Worm (Caenorhabditis elegans) whole organism, L1 larva: ENCODE results near the gene R11D1.1.

Source experiments
- C04F5.9 ChIP-seq: sonication (generic microtip); optimal IDR thresholded peaks from 2 replicates; lab custom pipeline; 2016; ENCODE audit warnings: missing genetic modification characterization, missing compliant biosample characterization
- C34B4.2 ChIP-seq: sonication (generic microtip); optimal IDR thresholded peaks from 2 replicates; lab custom pipeline; 2017; ENCODE audit warnings: mild to moderate bottlenecking, missing genetic modification characterization, missing compliant biosample characterization
- Y116A8C.19 ChIP-seq: sonication (generic microtip); optimal IDR thresholded peaks from 2 replicates; lab custom pipeline; 2016; ENCODE audit warnings: missing compliant biosample characterization, missing genetic modification characterization, borderline replicate concordance
- alr-1 ChIP-seq: fragments of 200-800 bp; sonication (Bioruptor generic); optimal IDR thresholded peaks from 2 replicates; lab custom pipeline; 2018; ENCODE audit warnings: borderline replicate concordance, mild to moderate bottlenecking, missing genetic modification characterization, missing compliant biosample characterization
- aly-2 ChIP-seq: fragments of 150-350 bp; optimal IDR thresholded peaks from 2 replicates; lab custom pipeline; 2014; ENCODE audit warnings: missing biosample characterization, missing genetic modification characterization
- ama-1 ChIP-seq: fragments of 150-350 bp; optimal IDR thresholded peaks from 2 replicates; lab custom pipeline; 2014
- blmp-1 ChIP-seq: fragments of 150-350 bp; optimal IDR thresholded peaks from 2 replicates; lab custom pipeline; 2014; ENCODE audit warnings: missing biosample characterization, missing genetic modification characterization
- ceh-90 ChIP-seq: sonication (generic microtip); optimal IDR thresholded peaks from 2 replicates; lab custom pipeline; 2016; ENCODE audit warnings: missing genetic modification characterization, missing compliant biosample characterization
- dsc-1 ChIP-seq: sonication (generic microtip); optimal IDR thresholded peaks from 2 replicates; lab custom pipeline; 2016; ENCODE audit warnings: mild to moderate bottlenecking, missing genetic modification characterization, missing compliant biosample characterization
- efl-1 ChIP-seq, 4 experiments: fragments of 150-350 bp; optimal IDR thresholded peaks in 3 of 4; peaks in 1 of 4; 1 replicate in 1 of 4; 2 replicates in 3 of 4; lab custom pipeline; 2014; ENCODE audit warnings: missing biosample characterization in 2 of 4, missing genetic modification characterization in 2 of 4, missing genetic modification reagents in 2 of 4
- efl-3 ChIP-seq: fragments of 200-800 bp; sonication (Bioruptor generic); optimal IDR thresholded peaks from 2 replicates; lab custom pipeline; 2018; ENCODE audit warnings: mild to moderate bottlenecking, missing genetic modification characterization, missing compliant biosample characterization
- fkh-10 ChIP-seq: sonication (generic microtip); optimal IDR thresholded peaks from 2 replicates; lab custom pipeline; 2017; ENCODE audit warnings: missing biosample characterization, missing genetic modification reagents, missing genetic modification characterization
- fkh-4 ChIP-seq: sonication (generic microtip); optimal IDR thresholded peaks from 2 replicates; lab custom pipeline; 2016; ENCODE audit warnings: missing compliant biosample characterization, missing genetic modification characterization, borderline replicate concordance
- fkh-8 ChIP-seq: sonication (generic microtip); optimal IDR thresholded peaks from 2 replicates; lab custom pipeline; 2016; ENCODE audit warnings: mild to moderate bottlenecking, missing genetic modification characterization, missing compliant biosample characterization
- fos-1 ChIP-seq: fragments of 150-350 bp; optimal IDR thresholded peaks from 2 replicates; lab custom pipeline; 2014; ENCODE audit warnings: missing biosample characterization, missing genetic modification characterization
- irx-1 ChIP-seq: sonication (generic microtip); optimal IDR thresholded peaks from 2 replicates; lab custom pipeline; 2016; ENCODE audit warnings: missing genetic modification characterization, missing compliant biosample characterization
- jun-1 ChIP-seq: fragments of 150-350 bp; optimal IDR thresholded peaks from 2 replicates; lab custom pipeline; 2014; ENCODE audit warnings: missing biosample characterization, missing genetic modification reagents, missing genetic modification characterization
- lsy-2 ChIP-seq, 2 experiments: fragments of 150-350 bp; optimal IDR thresholded peaks; 2 replicates each; lab custom pipeline; 2014; ENCODE audit warnings: missing biosample characterization in 2 of 2, missing genetic modification characterization in 2 of 2
- mep-1 ChIP-seq: fragments of 150-350 bp; optimal IDR thresholded peaks from 2 replicates; lab custom pipeline; 2014; ENCODE audit warnings: missing biosample characterization, missing genetic modification characterization
- nhr-28 ChIP-seq: fragments of 150-350 bp; optimal IDR thresholded peaks from 2 replicates; lab custom pipeline; 2014; ENCODE audit warnings: missing biosample characterization, missing genetic modification characterization
- nhr-85 ChIP-seq: sonication (generic microtip); peaks from one replicate; lab custom pipeline; 2016; ENCODE audit warnings: missing genetic modification characterization, inconsistent platforms, missing compliant biosample characterization
- pax-3 ChIP-seq: fragments of 200-800 bp; sonication (Bioruptor generic); optimal IDR thresholded peaks from 2 replicates; lab custom pipeline; 2018; ENCODE audit warnings: mild to moderate bottlenecking, missing genetic modification characterization, moderate library complexity, missing compliant biosample characterization
- snpc-4 ChIP-seq: fragments of 150-350 bp; optimal IDR thresholded peaks from 2 replicates; lab custom pipeline; 2014; ENCODE audit warnings: missing biosample characterization, missing genetic modification characterization
- ztf-11 ChIP-seq, 2 experiments: sonication (generic microtip); optimal IDR thresholded peaks; 2 replicates each; lab custom pipeline; 2016 to 2017; ENCODE audit warnings: missing genetic modification characterization in 2 of 2, missing biosample characterization in 1 of 2, missing compliant biosample characterization in 1 of 2

R11D1.1 gene

DNA sequence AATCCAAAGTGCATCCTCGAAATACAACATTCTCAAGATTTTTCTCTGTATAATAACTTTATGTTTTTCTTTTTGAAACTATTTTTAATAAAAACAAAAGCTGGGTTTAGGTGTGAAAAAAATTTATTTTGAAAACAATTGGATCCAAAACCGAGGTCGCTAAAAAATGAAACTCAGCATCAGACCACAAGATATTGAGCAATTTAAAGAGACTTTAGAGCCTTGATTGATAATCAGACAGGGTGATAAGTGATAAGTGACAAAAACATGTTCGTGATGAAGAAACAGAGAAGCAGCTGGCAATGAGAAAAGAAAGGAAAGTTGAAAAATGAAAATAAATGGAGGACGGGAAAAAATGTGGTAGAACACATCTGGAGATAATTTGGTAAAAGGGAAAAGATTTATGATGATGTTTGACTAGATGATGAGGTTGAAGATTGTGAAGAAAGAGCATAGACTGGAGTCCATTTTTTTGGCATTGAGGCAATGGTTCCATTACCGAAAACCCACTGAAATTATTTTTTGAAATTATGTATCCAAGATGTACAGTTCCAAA is 47.4 kb downstream of the R11D1.1 start, which contains the start of gene C15C8.6:
Gene C15C8.6 (minus strand): TSS at position 51 of the 556 bp plus-strand sequence.
- TF ChIP-seq fkh-4 (tag; lab: Kevin White, UChicago) = peak; percentile 83
- TF ChIP-seq dsc-1 (tag; lab: Kevin White, UChicago) = peak; percentile 87
- TF ChIP-seq aly-2 (tag; lab: Kevin White, UChicago) = no peak

DNA sequence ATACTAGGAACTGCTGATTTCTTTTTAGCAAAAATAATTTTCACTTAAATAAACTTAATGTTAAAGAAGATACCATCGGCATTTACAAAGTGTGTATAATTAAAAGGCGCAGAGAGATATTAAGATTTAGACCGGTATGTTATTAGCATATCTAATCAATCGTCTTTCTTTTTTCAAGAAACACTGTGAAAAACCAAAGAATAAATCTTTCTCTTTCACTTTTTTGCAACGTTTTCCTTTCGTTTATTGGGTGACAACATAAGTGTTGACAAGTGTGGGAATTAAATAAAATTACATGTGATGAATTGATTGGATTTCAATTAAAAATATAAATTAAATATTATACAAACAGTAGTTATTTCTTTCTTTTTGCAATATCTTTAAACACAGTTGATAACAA is 48.2 kb downstream of the R11D1.1 start, which contains the start of gene C15C8.8:
Gene C15C8.8 (minus strand): TSS at position 101 of the 400 bp plus-strand sequence.
- TF ChIP-seq ztf-11 (tag; optimal IDR thresholded peaks at IDR 0.05; lab: Kevin White, UChicago) = no peak
- peak; percentile 40 for TF ChIP-seq blmp-1
- TF ChIP-seq nhr-85 (tag; lab: Kevin White, UChicago) = peak; percentile 25

DNA sequence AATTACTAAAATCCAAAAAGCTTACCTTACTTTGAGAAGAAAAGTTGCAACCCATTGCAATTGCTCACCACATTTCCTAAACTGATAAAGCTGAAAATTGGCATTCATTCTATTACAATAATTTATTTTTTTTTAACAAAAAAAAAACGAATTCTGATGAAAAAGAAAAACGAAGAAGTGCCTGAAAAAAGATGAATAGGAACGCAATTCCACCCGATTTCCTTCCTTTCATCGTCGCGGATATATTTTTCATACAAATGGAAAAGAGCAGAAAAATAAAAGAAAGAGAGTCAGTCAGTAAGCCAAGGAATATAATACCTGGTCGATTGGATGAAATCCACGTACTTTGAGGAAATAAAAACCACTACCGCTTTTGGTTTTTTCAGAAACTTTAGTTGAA is 50.7 kb downstream of the R11D1.1 start, which contains the start of gene gpa-13:
Gene gpa-13 (minus strand): TSS at position 101 of the 400 bp plus-strand sequence.
- TF ChIP-seq mep-1 (tag; lab: Kevin White, UChicago) (no peak), C04F5.9 (tag; lab: Kevin White, UChicago) (no peak), efl-3 (no peak), jun-1 (tag; lab: Kevin White, UChicago) (no peak), aly-2 (tag; lab: Kevin White, UChicago) (no peak), lsy-2 (tag; optimal IDR thresholded peaks at IDR 0.05; lab: Kevin White, UChicago) (no peak), irx-1 (no peak), ceh-90 (no peak), snpc-4 (no peak), alr-1 (tag; lab: Kevin White, UChicago) (no peak), efl-1 (optimal IDR thresholded peaks at IDR 0.05; lab: Kevin White, UChicago) (no peak), efl-1 (GFP tag; optimal IDR thresholded peaks at IDR 0.05 in 1 of 2; lab: Kevin White, UChicago) (no peak), pax-3 (tag; lab: Kevin White, UChicago) (no peak), fos-1 (no peak), ama-1 (lab: Kevin White, UChicago) (no peak), ztf-11 (tag; optimal IDR thresholded peaks at IDR 0.05; lab: Kevin White, UChicago) (no peak), nhr-28 (tag; lab: Kevin White, UChicago) (no peak), C34B4.2 (tag; lab: Kevin White, UChicago) (no peak), fkh-10 (GFP tag; lab: Kevin White, UChicago) (no peak), fkh-8 (no peak), Y116A8C.19 (tag; lab: Kevin White, UChicago) (no peak)
